Fruit fly (Drosophila melanogaster) whole organism, embryonic: Measurements from ENCODE around the gene CCT7.

Experiments
- Abd-B ChIP-seq: fragments of 200-800 bp; sonication (Bioruptor generic); optimal IDR thresholded peaks from 2 replicates; lab custom pipeline; 2018; ENCODE audit warnings: missing biosample characterization, mild to moderate bottlenecking, missing genetic modification characterization, moderate library complexity
- Atf3 ChIP-seq: fragments of 200-800 bp; sonication (Bioruptor generic); optimal IDR thresholded peaks from 3 replicates; lab custom pipeline; 2016; ENCODE audit warnings: missing biosample characterization, missing genetic modification characterization
- B-H1 ChIP-seq: fragments of 200-800 bp; sonication (Bioruptor generic); IDR thresholded peaks from 3 replicates; pipeline ENCODE4 v1.3.6; 2022; ENCODE audit warnings: missing biosample characterization, missing genetic modification characterization
- CG11093 ChIP-seq: fragments of 200-800 bp; sonication (Bioruptor generic); IDR thresholded peaks from 3 replicates; pipeline ENCODE4 v1.3.6; 2022; ENCODE audit warnings: missing biosample characterization, missing genetic modification characterization
- CG11504 ChIP-seq: fragments of 200-800 bp; sonication (Bioruptor generic); optimal IDR thresholded peaks from 3 replicates; lab custom pipeline; 2019; ENCODE audit warnings: missing biosample characterization, mild to moderate bottlenecking, missing genetic modification characterization, moderate library complexity
- CG11560 ChIP-seq: fragments of 200-800 bp; sonication (Bioruptor generic); IDR thresholded peaks from 3 replicates; pipeline ENCODE4 v1.3.6; 2022; ENCODE audit warnings: missing biosample characterization, missing genetic modification characterization
- CG11695 ChIP-seq: fragments of 200-800 bp; sonication (Bioruptor generic); IDR thresholded peaks from 3 replicates; pipeline ENCODE4 v1.3.6; 2022; ENCODE audit warnings: missing biosample characterization, missing genetic modification characterization
- CG13296 ChIP-seq: fragments of 200-800 bp; sonication (Bioruptor generic); optimal IDR thresholded peaks from 3 replicates; lab custom pipeline; 2018; ENCODE audit warnings: missing biosample characterization, mild to moderate bottlenecking, missing genetic modification characterization
- CG13775 ChIP-seq: fragments of 200-800 bp; sonication (Bioruptor generic); optimal IDR thresholded peaks from 3 replicates; lab custom pipeline; 2017; ENCODE audit warnings: missing biosample characterization, mild to moderate bottlenecking, missing genetic modification characterization
- CG14441 ChIP-seq: fragments of 200-800 bp; sonication (Bioruptor generic); IDR thresholded peaks from 2 replicates; pipeline ENCODE4 v1.3.6; 2022; ENCODE audit warnings: missing biosample characterization, missing genetic modification characterization
- CG1603 ChIP-seq: fragments of 200-800 bp; sonication (Bioruptor generic); optimal IDR thresholded peaks from 2 replicates; lab custom pipeline; 2019; ENCODE audit warnings: missing biosample characterization, mild to moderate bottlenecking, missing genetic modification characterization, moderate library complexity
- CG17568 ChIP-seq: fragments of 200-800 bp; sonication (Bioruptor generic); optimal IDR thresholded peaks from 2 replicates; lab custom pipeline; 2018; ENCODE audit warnings: missing biosample characterization, mild to moderate bottlenecking, missing genetic modification characterization, moderate library complexity
- CG17829 ChIP-seq: fragments of 200-800 bp; optimal IDR thresholded peaks from 2 replicates; lab custom pipeline; 2019; ENCODE audit warnings: missing biosample characterization, mild to moderate bottlenecking, missing genetic modification characterization, moderate library complexity
- CG2202 ChIP-seq: fragments of 200-800 bp; sonication (Bioruptor generic); optimal IDR thresholded peaks from 2 replicates; lab custom pipeline; 2018; ENCODE audit warnings: missing biosample characterization, mild to moderate bottlenecking, missing genetic modification characterization
- CG3065 ChIP-seq: fragments of 200-800 bp; sonication (Bioruptor generic); optimal IDR thresholded peaks from 2 replicates; lab custom pipeline; 2016; ENCODE audit warnings: missing biosample characterization, missing genetic modification characterization
- CG34376 ChIP-seq: fragments of 200-800 bp; sonication (Bioruptor generic); optimal IDR thresholded peaks from 2 replicates; lab custom pipeline; 2018; ENCODE audit warnings: missing biosample characterization, mild to moderate bottlenecking, missing genetic modification characterization
- CG34422 ChIP-seq: fragments of 200-800 bp; sonication (Bioruptor generic); IDR thresholded peaks from 3 replicates; pipeline ENCODE4 v1.3.6; 2022; ENCODE audit warnings: missing biosample characterization, missing genetic modification characterization
- CG3838 ChIP-seq: fragments of 200-800 bp; sonication (Bioruptor generic); optimal IDR thresholded peaks from 3 replicates; lab custom pipeline; 2016; ENCODE audit warnings: missing biosample characterization, missing genetic modification characterization
- CG3847 ChIP-seq: fragments of 200-800 bp; sonication (Bioruptor generic); IDR thresholded peaks from 2 replicates; pipeline ENCODE4 v1.3.6; 2022; ENCODE audit warnings: missing biosample characterization, missing genetic modification characterization
- CG7786 ChIP-seq: fragments of 200-800 bp; sonication (Bioruptor generic); optimal IDR thresholded peaks from 2 replicates; lab custom pipeline; 2016; ENCODE audit warnings: missing biosample characterization, missing genetic modification characterization
- CG8944 ChIP-seq: fragments of 200-800 bp; sonication (Bioruptor generic); optimal IDR thresholded peaks from 3 replicates; lab custom pipeline; 2016; ENCODE audit warnings: missing biosample characterization, missing genetic modification characterization
- Deaf1 ChIP-seq: fragments of 200-800 bp; optimal IDR thresholded peaks from 3 replicates; lab custom pipeline; 2019; ENCODE audit warnings: missing biosample characterization, mild to moderate bottlenecking, missing genetic modification characterization, moderate library complexity
- Dip2 ChIP-seq: fragments of 200-800 bp; sonication (Bioruptor generic); IDR thresholded peaks from 2 replicates; pipeline ENCODE4 v1.3.6; 2022; ENCODE audit warnings: missing biosample characterization, missing genetic modification characterization
- HLHmδ ChIP-seq: fragments of 200-800 bp; sonication (Bioruptor generic); optimal IDR thresholded peaks from 2 replicates; lab custom pipeline; 2018; ENCODE audit warnings: missing biosample characterization, mild to moderate bottlenecking, missing genetic modification characterization, moderate library complexity
- Hmr ChIP-seq: fragments of 200-800 bp; sonication (Bioruptor generic); optimal IDR thresholded peaks from 3 replicates; lab custom pipeline; 2017; ENCODE audit warnings: mild to moderate bottlenecking, missing biosample characterization, missing genetic modification reagents, missing genetic modification characterization
- Jarid2 ChIP-seq: fragments of 200-800 bp; sonication (Bioruptor generic); optimal IDR thresholded peaks from 3 replicates; lab custom pipeline; 2017; ENCODE audit warnings: mild to moderate bottlenecking, missing biosample characterization, missing genetic modification reagents, missing genetic modification characterization
- Nf-YA ChIP-seq: fragments of 200-800 bp; sonication (Bioruptor generic); IDR thresholded peaks from 2 replicates; pipeline ENCODE4 v1.3.6; 2022; ENCODE audit warnings: missing biosample characterization, missing genetic modification characterization
- Nf-YC ChIP-seq: fragments of 200-800 bp; optimal IDR thresholded peaks from 3 replicates; lab custom pipeline; 2019; ENCODE audit warnings: missing biosample characterization, mild to moderate bottlenecking, missing genetic modification characterization, moderate library complexity
- Spps ChIP-seq: fragments of 200-800 bp; sonication (Bioruptor generic); optimal IDR thresholded peaks from 2 replicates; lab custom pipeline; 2018; ENCODE audit warnings: missing biosample characterization, mild to moderate bottlenecking, missing genetic modification characterization
- Tbp ChIP-seq: fragments of >200 bp; optimal IDR thresholded peaks from 2 replicates; lab custom pipeline; 2018; ENCODE audit warnings: missing biosample characterization, missing genetic modification characterization
- Usf ChIP-seq: fragments of 200-800 bp; sonication (Bioruptor generic); optimal IDR thresholded peaks from 2 replicates; lab custom pipeline; 2017; ENCODE audit warnings: missing genotype, missing biosample characterization, missing genetic modification characterization
- ash1 ChIP-seq: fragments of 200-800 bp; sonication (Bioruptor generic); optimal IDR thresholded peaks from 2 replicates; lab custom pipeline; 2018; ENCODE audit warnings: missing biosample characterization, mild to moderate bottlenecking, missing genetic modification characterization
- bbx ChIP-seq: fragments of 200-800 bp; sonication (Bioruptor generic); IDR thresholded peaks from 2 replicates; pipeline ENCODE4 v1.3.6; 2022; ENCODE audit warnings: missing biosample characterization, missing genetic modification characterization; ENCODE audit not compliant: partially characterized antibody
- bcd ChIP-seq: fragments of 200-800 bp; sonication (Bioruptor generic); optimal IDR thresholded peaks from 2 replicates; lab custom pipeline; 2017; ENCODE audit warnings: missing biosample characterization, mild to moderate bottlenecking, missing genetic modification characterization
- cas ChIP-seq: fragments of 200-800 bp; sonication (Bioruptor generic); IDR thresholded peaks from 2 replicates; pipeline ENCODE4 v1.3.6; 2022; ENCODE audit warnings: missing biosample characterization, missing genetic modification characterization
- da ChIP-seq: fragments of 200-800 bp; sonication (Bioruptor generic); optimal IDR thresholded peaks from 2 replicates; lab custom pipeline; 2016; ENCODE audit warnings: missing biosample characterization, missing genetic modification characterization
- dimm ChIP-seq: fragments of 200-800 bp; sonication (Bioruptor generic); IDR thresholded peaks from 2 replicates; pipeline ENCODE4 v1.3.6; 2022; ENCODE audit warnings: missing biosample characterization, missing genetic modification characterization
- hb ChIP-seq: fragments of 200-800 bp; sonication (Bioruptor generic); IDR thresholded peaks from 3 replicates; pipeline ENCODE4 v1.3.6; 2022; ENCODE audit warnings: missing biosample characterization, missing genetic modification characterization; ENCODE audit not compliant: partially characterized antibody
- hbn ChIP-seq: fragments of 200-800 bp; sonication (Bioruptor generic); IDR thresholded peaks from 2 replicates; pipeline ENCODE4 v1.3.6; 2022; ENCODE audit warnings: missing biosample characterization, missing genetic modification characterization; ENCODE audit not compliant: partially characterized antibody
- hkb ChIP-seq, 2 experiments: fragments of 200-800 bp in 1 of 2; fragments of >200 bp in 1 of 2; sonication (Bioruptor generic) in 1 of 2; IDR thresholded peaks in 1 of 2; optimal IDR thresholded peaks in 1 of 2; 2 replicates each; pipeline versions ENCODE4 v1.3.6 to Lab custom; 2017 to 2022; ENCODE audit warnings: missing biosample characterization in 1 of 2, missing genetic modification characterization in 1 of 2
- jumu ChIP-seq: fragments of 200-800 bp; sonication (Bioruptor generic); optimal IDR thresholded peaks from 3 replicates; lab custom pipeline; 2016; ENCODE audit warnings: missing biosample characterization, missing genetic modification characterization
- lilli ChIP-seq: fragments of 200-800 bp; sonication (Bioruptor generic); optimal IDR thresholded peaks from 3 replicates; lab custom pipeline; 2016; ENCODE audit warnings: missing biosample characterization, missing genetic modification characterization
- otp ChIP-seq: fragments of 200-800 bp; sonication (Bioruptor generic); IDR thresholded peaks from 3 replicates; pipeline ENCODE4, ENCODE4 v1.3.6; 2022; ENCODE audit warnings: missing biosample characterization, missing genetic modification characterization
- pnt ChIP-seq: fragments of 200-800 bp; sonication (Bioruptor generic); optimal IDR thresholded peaks from 3 replicates; lab custom pipeline; 2016; ENCODE audit warnings: missing biosample characterization, missing genetic modification characterization
- row ChIP-seq: fragments of 200-800 bp; sonication (Bioruptor generic); IDR thresholded peaks from 3 replicates; pipeline ENCODE4 v1.3.6; 2022; ENCODE audit warnings: missing biosample characterization, missing genetic modification characterization
- sim ChIP-seq: fragments of 200-800 bp; sonication (Bioruptor generic); IDR thresholded peaks from 2 replicates; pipeline ENCODE4 v1.3.6; 2022; ENCODE audit warnings: missing biosample characterization, missing genetic modification characterization
- slbo ChIP-seq: fragments of 200-800 bp; sonication (Bioruptor generic); IDR thresholded peaks from 2 replicates; pipeline ENCODE4 v1.3.6; 2022; ENCODE audit warnings: missing biosample characterization, missing genetic modification characterization
- sr ChIP-seq: fragments of 200-800 bp; sonication (Bioruptor generic); IDR thresholded peaks from 3 replicates; pipeline ENCODE4 v1.3.6; 2022; ENCODE audit warnings: missing biosample characterization, missing genetic modification characterization
- tgo ChIP-seq: fragments of 200-800 bp; sonication (Bioruptor generic); IDR thresholded peaks from 3 replicates; pipeline ENCODE4 v1.3.6; 2022; ENCODE audit warnings: missing biosample characterization, missing genetic modification characterization
- vfl ChIP-seq: fragments of 200-800 bp; sonication (Bioruptor generic); optimal IDR thresholded peaks from 2 replicates; lab custom pipeline; 2016; ENCODE audit warnings: missing biosample characterization, missing genetic modification characterization
- wek ChIP-seq: fragments of 200-800 bp; sonication (Bioruptor generic); optimal IDR thresholded peaks from 3 replicates; lab custom pipeline; 2018; ENCODE audit warnings: missing biosample characterization, mild to moderate bottlenecking, missing genetic modification characterization, moderate library complexity

Gene CCT7

dm6 chr3R:8808518-8808921 lies 7.2 kb downstream of the CCT7 start (continued):
- TF ChIP-seq ash1 (GFP tag; lab: Kevin White, UChicago) (no peak), CG11093 (GFP tag; lab: Robert Waterston, UW) (0 out of 3 replicates have a peak, but pooled peaks have one; percentile 23), Jarid2 (no peak), Dip2 (GFP tag; lab: Robert Waterston, UW) (no peak), CG13775 (GFP tag; lab: Kevin White, UChicago) (peak; percentile 88), bbx (GFP tag; lab: Robert Waterston, UW) (no peak), CG11560 (tag; lab: Robert Waterston, UW) (no peak), da (GFP tag; lab: Kevin White, UChicago) (peak; percentile 74), Usf (GFP tag; lab: Kevin White, UChicago) (peak; percentile 77), CG17829 (tag; lab: Kevin White, UChicago) (peak; percentile 94), otp (GFP tag; lab: Robert Waterston, UW) (peak; percentile 57; the same call in 1 of the 3 replicates), cas (GFP tag; lab: Robert Waterston, UW) (no peak), sim (no peak), CG7786 (peak; percentile 45), jumu (GFP tag; lab: Kevin White, UChicago) (no peak), CG3065 (GFP tag; lab: Kevin White, UChicago) (peak; percentile 16), hb (no peak), lilli (GFP tag; lab: Kevin White, UChicago) (peak; percentile 55), Nf-YA (GFP tag; lab: Robert Waterston, UW) (no peak), CG13296 (GFP tag; lab: Kevin White, UChicago) (no peak), bcd (GFP tag; lab: Kevin White, UChicago) (peak; percentile 42), HLHmδ (no peak), B-H1 (GFP tag; lab: Robert Waterston, UW) (no peak), CG11695 (GFP tag; lab: Robert Waterston, UW) (peak; percentile 27; the same call in 1 of the 3 replicates), row (peak; percentile 79), slbo (no peak), Spps (tag; lab: Kevin White, UChicago) (peak; percentile 85), hbn (GFP tag; lab: Robert Waterston, UW) (no peak), CG34422 (peak; percentile 62; the same call in 1 of the 3 replicates), CG14441 (GFP tag; lab: Robert Waterston, UW) (peak; percentile 6; the same call in 1 of the 2 replicates), sr (GFP tag; lab: Robert Waterston, UW) (no peak), Tbp (no peak), Hmr (GFP tag; lab: Kevin White, UChicago) (peak; percentile 21), CG17568 (peak; percentile 43), CG2202 (tag; lab: Kevin White, UChicago) (peak; percentile 73), CG34376 (GFP tag; lab: Kevin White, UChicago) (no peak), vfl (peak; percentile 60), pnt (GFP tag; lab: Kevin White, UChicago) (peak; percentile 57), Atf3 (GFP tag; lab: Kevin White, UChicago) (peak; percentile 60), tgo (GFP tag; lab: Robert Waterston, UW) (peak; percentile 35; the same call in 2 of the 3 replicates), Nf-YC (tag; lab: Kevin White, UChicago) (no peak), Deaf1 (tag; lab: Kevin White, UChicago) (peak; percentile 11), CG3838 (GFP tag; lab: Kevin White, UChicago) (peak; percentile 27), Abd-B (GFP tag; lab: Kevin White, UChicago) (peak; percentile 47), CG3847 (GFP tag; lab: Robert Waterston, UW) (no peak), hkb (optimal IDR thresholded peaks at IDR 0.05; lab: Kevin White, UChicago) (no peak), hkb (GFP tag; IDR thresholded peaks at IDR 0.05; lab: Robert Waterston, UW) (peak; percentile 54; the same call in 1 of the 2 replicates), dimm (no peak), CG8944 (peak; percentile 54), CG1603 (tag; lab: Kevin White, UChicago) (peak; percentile 63), CG11504 (tag; lab: Kevin White, UChicago) (peak; percentile 76), wek (GFP tag; lab: Kevin White, UChicago) (no peak)
